Fruit fly (Drosophila melanogaster) whole organism, wandering third instar larva: ENCODE results near the gene CG34175.

Source experiments
- Abd-B ChIP-seq: fragments of >200 bp; optimal IDR thresholded peaks from 2 replicates; lab custom pipeline; 2017; ENCODE audit warnings: missing biosample characterization, missing genetic modification characterization
- CrebA ChIP-seq: fragments of 200-800 bp; sonication (Bioruptor generic); optimal IDR thresholded peaks from 2 replicates; lab custom pipeline; 2016; ENCODE audit warnings: missing biosample characterization, mild to moderate bottlenecking, missing genetic modification characterization, borderline replicate concordance
- Dfd ChIP-seq: fragments of >200 bp; optimal IDR thresholded peaks from 2 replicates; lab custom pipeline; 2017; ENCODE audit warnings: missing biosample characterization, missing genetic modification characterization
- Hnf4 ChIP-seq: fragments of 200-800 bp; sonication (Bioruptor generic); optimal IDR thresholded peaks from 2 replicates; lab custom pipeline; 2016; ENCODE audit warnings: missing biosample characterization, mild to moderate bottlenecking, missing genetic modification characterization
- Myc ChIP-seq: fragments of >200 bp; optimal IDR thresholded peaks from 2 replicates; lab custom pipeline; 2017
- ey ChIP-seq: fragments of 200-800 bp; sonication (Bioruptor generic); optimal IDR thresholded peaks from 2 replicates; lab custom pipeline; 2016; ENCODE audit warnings: missing biosample characterization, missing genetic modification characterization
- foxo ChIP-seq, 2 experiments: fragments of 200-800 bp; sonication (Bioruptor generic); optimal IDR thresholded peaks; 2 replicates in 1 of 2; 3 replicates in 1 of 2; lab custom pipeline; 2016 to 2017; ENCODE audit warnings: missing biosample characterization in 2 of 2, missing genetic modification characterization in 2 of 2
- psq ChIP-seq: fragments of 200-800 bp; sonication (Bioruptor generic); optimal IDR thresholded peaks from 3 replicates; lab custom pipeline; 2017; ENCODE audit warnings: missing biosample characterization, mild to moderate bottlenecking, missing genetic modification characterization, moderate library complexity
- usp ChIP-seq: fragments of >200 bp; optimal IDR thresholded peaks from 2 replicates; lab custom pipeline; 2017; ENCODE audit warnings: missing biosample characterization, missing genetic modification characterization
- woc ChIP-seq: sonication (Bioruptor generic); optimal IDR thresholded peaks from 2 replicates; lab custom pipeline; 2016; ENCODE audit warnings: missing biosample characterization, mild to moderate bottlenecking, missing genetic modification characterization

dm6 chr2L:3355791-3356190 is 42.0 kb upstream of the CG34175 start:
- TF ChIP-seq usp (GFP tag; lab: Kevin White, UChicago) = no peak
- TF ChIP-seq woc = no peak
- no peak for TF ChIP-seq Abd-B (GFP tag; lab: Kevin White, UChicago)
- TF ChIP-seq Dfd (GFP tag; lab: Kevin White, UChicago) = no peak
- no peak for TF ChIP-seq Hnf4
- TF ChIP-seq CrebA (GFP tag; lab: Kevin White, UChicago) = no peak
- TF ChIP-seq foxo (GFP tag; optimal IDR thresholded peaks at IDR 0.05; lab: Kevin White, UChicago) = no peak
- no peak for TF ChIP-seq Myc (lab: Kevin White, UChicago)
- no peak for TF ChIP-seq psq (GFP tag; lab: Kevin White, UChicago)
- TF ChIP-seq ey (GFP tag; lab: Kevin White, UChicago) = no peak
